Worm (Caenorhabditis elegans) whole organism, young adult: ENCODE data around the gene nhr-261.

Source experiments
- B0336.3 ChIP-seq: fragments of 200-800 bp; sonication (Bioruptor generic); IDR thresholded peaks from 2 replicates; pipeline ENCODE4 v1.3.6; 2022; ENCODE audit warnings: missing genetic modification characterization, missing compliant biosample characterization
- C17E4.6 ChIP-seq: fragments of 200-800 bp; sonication (Bioruptor generic); IDR thresholded peaks from 2 replicates; pipeline ENCODE4 v1.3.6; 2022; ENCODE audit warnings: missing genetic modification reagents, missing genetic modification characterization, missing compliant biosample characterization
- F39B2.1 ChIP-seq: fragments of 200-800 bp; sonication (Bioruptor generic); IDR thresholded peaks from 2 replicates; pipeline ENCODE4 v1.3.6; 2022; ENCODE audit warnings: missing genetic modification reagents, missing genetic modification characterization, missing compliant biosample characterization
- F52B5.7 ChIP-seq: sonication (generic microtip); optimal IDR thresholded peaks from 2 replicates; lab custom pipeline; 2016; ENCODE audit warnings: mild to moderate bottlenecking, missing genetic modification characterization, missing compliant biosample characterization
- Y56A3A.18 ChIP-seq: fragments of 200-800 bp; sonication (Bioruptor generic); IDR thresholded peaks from 2 replicates; pipeline ENCODE4 v1.3.6; 2022; ENCODE audit warnings: missing genetic modification reagents, missing genetic modification characterization, missing compliant biosample characterization
- akir-1 ChIP-seq: fragments of 200-800 bp; sonication (Bioruptor generic); optimal IDR thresholded peaks from 2 replicates; lab custom pipeline; 2018; ENCODE audit warnings: mild to moderate bottlenecking, missing genetic modification characterization, moderate library complexity, missing compliant biosample characterization
- athp-1 ChIP-seq: sonication (generic microtip); optimal IDR thresholded peaks from 2 replicates; lab custom pipeline; 2017; ENCODE audit warnings: mild to moderate bottlenecking, missing genetic modification characterization, missing compliant biosample characterization
- attf-6 ChIP-seq: fragments of 200-800 bp; sonication (Bioruptor generic); IDR thresholded peaks from 2 replicates; pipeline ENCODE4 v1.3.6; 2022; ENCODE audit warnings: missing genetic modification reagents, missing genetic modification characterization, missing compliant biosample characterization
- ceh-100 ChIP-seq: fragments of 200-800 bp; sonication (Bioruptor generic); IDR thresholded peaks from 2 replicates; pipeline ENCODE4 v1.3.6; 2022; ENCODE audit warnings: missing genetic modification reagents, missing genetic modification characterization, missing compliant biosample characterization
- ceh-40 ChIP-seq: fragments of 200-800 bp; sonication (Bioruptor generic); IDR thresholded peaks from 2 replicates; pipeline ENCODE4 v1.3.6; 2022; ENCODE audit warnings: missing genetic modification characterization, missing compliant biosample characterization
- ceh-79 ChIP-seq: sonication (generic microtip); optimal IDR thresholded peaks from 2 replicates; lab custom pipeline; 2017; ENCODE audit warnings: mild to moderate bottlenecking, missing genetic modification characterization, missing compliant biosample characterization
- dpff-1 ChIP-seq: sonication (generic microtip); optimal IDR thresholded peaks from 2 replicates; lab custom pipeline; 2017; ENCODE audit warnings: mild to moderate bottlenecking, missing genetic modification characterization, missing compliant biosample characterization
- dpl-1 ChIP-seq: fragments of 150-350 bp; optimal IDR thresholded peaks from 2 replicates; lab custom pipeline; 2014; ENCODE audit warnings: missing biosample characterization, missing genetic modification reagents, missing genetic modification characterization
- egl-18 ChIP-seq: fragments of 200-800 bp; sonication (Bioruptor generic); IDR thresholded peaks from 2 replicates; pipeline ENCODE4 v1.3.6; 2022; ENCODE audit warnings: missing genetic modification reagents, missing genetic modification characterization, missing compliant biosample characterization
- egrh-3 ChIP-seq: fragments of 200-800 bp; sonication (Bioruptor generic); IDR thresholded peaks from 2 replicates; pipeline ENCODE4 v1.3.6; 2022; ENCODE audit warnings: missing genetic modification reagents, missing genetic modification characterization, missing compliant biosample characterization
- hlh-12 ChIP-seq: sonication (generic microtip); optimal IDR thresholded peaks from 2 replicates; lab custom pipeline; 2016; ENCODE audit warnings: missing genetic modification characterization, missing compliant biosample characterization
- hmg-1.2 ChIP-seq: fragments of 200-800 bp; sonication (Bioruptor generic); IDR thresholded peaks from 2 replicates; pipeline ENCODE4 v1.3.6; 2022; ENCODE audit warnings: missing genetic modification reagents, missing genetic modification characterization, missing compliant biosample characterization
- hmg-20 ChIP-seq: fragments of 200-800 bp; sonication (Bioruptor generic); IDR thresholded peaks from 2 replicates; pipeline ENCODE4 v1.3.6; 2022; ENCODE audit warnings: missing genetic modification reagents, missing genetic modification characterization, missing compliant biosample characterization
- hrde-1 ChIP-seq: sonication (generic microtip); optimal IDR thresholded peaks from 2 replicates; lab custom pipeline; 2016; ENCODE audit warnings: missing genetic modification characterization, mild to moderate bottlenecking, missing compliant biosample characterization, moderate library complexity, missing genotype, missing genetic modification reagents, borderline replicate concordance
- lin-40 ChIP-seq: sonication (generic microtip); optimal IDR thresholded peaks from 2 replicates; lab custom pipeline; 2016; ENCODE audit warnings: missing genetic modification characterization, mild to moderate bottlenecking, missing compliant biosample characterization, missing genotype, missing genetic modification reagents
- madf-10 ChIP-seq: sonication (generic microtip); optimal IDR thresholded peaks from 2 replicates; lab custom pipeline; 2016; ENCODE audit warnings: mild to moderate bottlenecking, missing genetic modification characterization, missing compliant biosample characterization
- madf-8 ChIP-seq: fragments of 200-800 bp; sonication (Bioruptor generic); conservative IDR thresholded peaks from 2 replicates; pipeline ENCODE4 v1.3.6; 2022; ENCODE audit warnings: missing genetic modification reagents, missing genetic modification characterization, missing compliant biosample characterization
- mcd-1 ChIP-seq: fragments of 200-800 bp; sonication (Bioruptor generic); IDR thresholded peaks from 2 replicates; pipeline ENCODE4 v1.3.6; 2022; ENCODE audit warnings: missing genetic modification reagents, missing genetic modification characterization, missing compliant biosample characterization
- mes-4 ChIP-seq: sonication (generic microtip); optimal IDR thresholded peaks from 2 replicates; lab custom pipeline; 2016; ENCODE audit warnings: missing genotype, missing genetic modification characterization, missing compliant biosample characterization
- nfyb-1 ChIP-seq: fragments of 200-800 bp; sonication (Bioruptor generic); IDR thresholded peaks from 2 replicates; pipeline ENCODE4 v1.3.6; 2022; ENCODE audit warnings: missing genetic modification reagents, missing genetic modification characterization, missing compliant biosample characterization
- nhr-80 ChIP-seq: sonication (generic microtip); optimal IDR thresholded peaks from 2 replicates; lab custom pipeline; 2016; ENCODE audit warnings: missing genetic modification characterization, missing compliant biosample characterization
- pha-4 ChIP-seq: fragments of 150-350 bp; sonication (generic microtip); optimal IDR thresholded peaks from 2 replicates; lab custom pipeline; 2014; ENCODE audit warnings: missing biosample characterization, missing genetic modification reagents, missing genetic modification characterization
- sdz-38 ChIP-seq: sonication (generic microtip); optimal IDR thresholded peaks from 2 replicates; lab custom pipeline; 2016; ENCODE audit warnings: missing genotype, missing genetic modification characterization, missing compliant biosample characterization
- snpc-1.3 ChIP-seq: sonication (generic microtip); optimal IDR thresholded peaks from 2 replicates; lab custom pipeline; 2017; ENCODE audit warnings: missing genetic modification characterization, mild to moderate bottlenecking, missing compliant biosample characterization, antibody characterized with exemption, moderate library complexity, missing genotype, missing genetic modification reagents; ENCODE audit not compliant: insufficient read depth
- snpc-4 ChIP-seq, 5 experiments: fragments of 150-350 bp in 1 of 5; sonication (generic microtip) in 4 of 5; optimal IDR thresholded peaks; 2 replicates each; lab custom pipeline; 2014 to 2018; ENCODE audit warnings: missing genetic modification characterization in 5 of 5, missing biosample characterization in 3 of 5, antibody characterized with exemption in 2 of 5, mild to moderate bottlenecking in 2 of 5, missing compliant biosample characterization in 2 of 5, missing genotype in 2 of 5, moderate library complexity in 2 of 5, missing genetic modification reagents in 1 of 5
- somi-1 ChIP-seq: fragments of 200-800 bp; sonication (Bioruptor generic); optimal IDR thresholded peaks from 2 replicates; lab custom pipeline; 2018; ENCODE audit warnings: mild to moderate bottlenecking, missing genetic modification characterization, missing compliant biosample characterization
- zfh-2 ChIP-seq: fragments of 200-800 bp; sonication (Bioruptor generic); conservative IDR thresholded peaks from 2 replicates; pipeline ENCODE4 v1.3.6; 2022; ENCODE audit warnings: missing genetic modification reagents, missing genetic modification characterization, missing compliant biosample characterization
- ztf-6 ChIP-seq: fragments of 200-800 bp; sonication (Bioruptor generic); IDR thresholded peaks from 2 replicates; pipeline ENCODE4 v1.3.6; 2022; ENCODE audit warnings: missing genetic modification reagents, missing genetic modification characterization, missing compliant biosample characterization

nhr-261 gene

ce11 chrII:3910737-3911136 lies 46.2 kb upstream of the nhr-261 start, which contains the start of gene bcmo-2:
TSS of gene bcmo-2 (minus strand) at chrII:3910837.
- TF ChIP-seq snpc-4 (GFP tag; optimal IDR thresholded peaks at IDR 0.05; lab: Kevin White, UChicago): no peak
- peak in 2 of 4 experiments; percentile 1 to 35 for TF ChIP-seq snpc-4 (tag; optimal IDR thresholded peaks at IDR 0.05; lab: Kevin White, UChicago)
- no peak for TF ChIP-seq hmg-1.2

ce11 chrII:3909301-3909700 lies 44.7 kb upstream of the nhr-261 start:
- TF ChIP-seq lin-40 (no peak), hmg-20 (no peak), nhr-80 (no peak), ceh-79 (tag; lab: Kevin White, UChicago) (no peak), ceh-40 (GFP tag; lab: Robert Waterston, UW) (no peak), dpff-1 (no peak), zfh-2 (GFP tag; lab: Robert Waterston, UW) (no peak), attf-6 (GFP tag; lab: Robert Waterston, UW) (no peak), somi-1 (GFP tag; lab: Kevin White, UChicago) (no peak), C17E4.6 (GFP tag; lab: Robert Waterston, UW) (no peak), sdz-38 (no peak), madf-8 (GFP tag; lab: Robert Waterston, UW) (no peak), F39B2.1 (GFP tag; lab: Robert Waterston, UW) (no peak)
- TF ChIP-seq, all 124 proteins: peak for 0

- no peak for TF ChIP-seq egl-18 (GFP tag; lab: Robert Waterston, UW)
- 0 out of 2 replicates have a peak, but pooled peaks have one; percentile 54 for TF ChIP-seq nfyb-1 (GFP tag; lab: Robert Waterston, UW)
These were observed 43.6 kb upstream of the nhr-261 start for ce11 chrII:3908135-3908534.

- no peak for TF ChIP-seq athp-1 (tag; lab: Kevin White, UChicago)
- no peak for TF ChIP-seq Y56A3A.18 (GFP tag; lab: Robert Waterston, UW)
- TF ChIP-seq mes-4 (tag; lab: Kevin White, UChicago): no peak
- TF ChIP-seq mcd-1: no peak
- no peak for TF ChIP-seq pha-4
- no peak for TF ChIP-seq ceh-79 (tag; lab: Kevin White, UChicago)
- TF ChIP-seq F52B5.7: no peak
- no peak for TF ChIP-seq akir-1 (GFP tag; lab: Kevin White, UChicago)
- TF ChIP-seq hrde-1 (tag; lab: Kevin White, UChicago): no peak
- TF ChIP-seq snpc-1.3 (tag; lab: Kevin White, UChicago): no peak
- no peak for TF ChIP-seq ceh-100 (GFP tag; lab: Robert Waterston, UW)
- TF ChIP-seq madf-10: no peak
- no peak for TF ChIP-seq C17E4.6 (GFP tag; lab: Robert Waterston, UW)
- no peak for TF ChIP-seq ztf-6 (GFP tag; lab: Robert Waterston, UW)
- TF ChIP-seq hlh-12: no peak
- no peak for TF ChIP-seq dpl-1 (GFP tag; lab: Kevin White, UChicago)
These were observed 42.2 kb upstream of the nhr-261 start, which contains the start of the genes F53C3.11 and fbxb-103 for ce11 chrII:3906615-3907190. TSS of gene F53C3.11 (minus strand) at chrII:3906715. TSS of gene fbxb-103 (plus strand) at chrII:3907140.

ce11 chrII:3902798-3903197 lies 38.2 kb upstream of the nhr-261 start, which contains the start of gene F53C3.3:
TSS of gene F53C3.3 (plus strand) at chrII:3902856.
- TF ChIP-seq B0336.3 (GFP tag; lab: Robert Waterston, UW) (no peak), egrh-3 (peak; percentile 52; the same call in 1 of the 2 replicates)
